Worm (Caenorhabditis elegans): ENCODE results near the gene gem-1.

The gem-1 gene

ce11 chrX:13415722-13416121 lies 38.9 kb upstream of the gem-1 start, which contains the start of gene C29F7.2:
Gene C29F7.2 (plus strand): TSS chrX:13416078.
- TF ChIP-seq nhr-12 (tag; optimal IDR thresholded peaks at IDR 0.05): no peak
- TF ChIP-seq nhr-11 (tag; optimal IDR thresholded peaks at IDR 0.05): no peak
- TF ChIP-seq nhr-237 (tag; optimal IDR thresholded peaks at IDR 0.05): no peak
- no peak for TF ChIP-seq F13H6.1 (tag; optimal IDR thresholded peaks at IDR 0.05)
- no peak for TF ChIP-seq nhr-25 (tag; optimal IDR thresholded peaks at IDR 0.05)
- TF ChIP-seq sma-9 (GFP tag; optimal IDR thresholded peaks at IDR 0.05): peak; percentile 57
- no peak for TF ChIP-seq sma-9 (tag; optimal IDR thresholded peaks at IDR 0.05)
- TF ChIP-seq crh-2 (tag; optimal IDR thresholded peaks at IDR 0.05): peak; percentile 38
- no peak for TF ChIP-seq elt-3 (tag; optimal IDR thresholded peaks at IDR 0.05)
- TF ChIP-seq mdl-1 (tag; optimal IDR thresholded peaks at IDR 0.05): no peak
- peak; percentile 18 for TF ChIP-seq sma-3 (GFP tag; optimal IDR thresholded peaks at IDR 0.05)
- TF ChIP-seq gmeb-1 (tag; optimal IDR thresholded peaks at IDR 0.05): peak; percentile 17
- no peak for TF ChIP-seq R02D3.7 (tag; optimal IDR thresholded peaks at IDR 0.05)
- peak; percentile 32 for TF ChIP-seq fos-1 (tag; optimal IDR thresholded peaks at IDR 0.05)
- TF ChIP-seq lsy-2 (tag; optimal IDR thresholded peaks at IDR 0.05): no peak

ce11 chrX:13414974-13415373 lies 38.2 kb upstream of the gem-1 start:
- TF ChIP-seq skn-1 (tag; optimal IDR thresholded peaks at IDR 0.05) (no peak), C34F6.9 (tag; optimal IDR thresholded peaks at IDR 0.05) (peak; percentile 7), lin-11 (tag; optimal IDR thresholded peaks at IDR 0.05) (peak; percentile 1), lin-13 (GFP tag; optimal IDR thresholded peaks at IDR 0.05) (no peak), peb-1 (tag; optimal IDR thresholded peaks at IDR 0.05) (no peak), mab-5 (tag; optimal IDR thresholded peaks at IDR 0.05) (no peak), Y55F3AM.14 (GFP tag; optimal IDR thresholded peaks at IDR 0.05) (no peak), mbf-1 (tag; optimal IDR thresholded peaks at IDR 0.05) (no peak), sma-3 (GFP tag; optimal IDR thresholded peaks at IDR 0.05) (peak; percentile 30), nhr-23 (tag; optimal IDR thresholded peaks at IDR 0.05) (no peak), F13H6.1 (tag; optimal IDR thresholded peaks at IDR 0.05) (peak; percentile 11), unc-55 (GFP tag; optimal IDR thresholded peaks at IDR 0.05) (no peak), crh-2 (tag; optimal IDR thresholded peaks at IDR 0.05) (peak; percentile 24), blmp-1 (tag; optimal IDR thresholded peaks at IDR 0.05; ENCODE audit: insufficient read depth) (no peak), lsy-2 (tag; optimal IDR thresholded peaks at IDR 0.05) (peak in 1 of 2 experiments; percentile 1), sma-9 (GFP tag; optimal IDR thresholded peaks at IDR 0.05) (peak; percentile 63), sma-9 (tag; optimal IDR thresholded peaks at IDR 0.05) (no peak), ztf-11 (tag; optimal IDR thresholded peaks at IDR 0.05) (no peak), fos-1 (tag; optimal IDR thresholded peaks at IDR 0.05) (peak; percentile 11), aly-2 (tag; optimal IDR thresholded peaks at IDR 0.05) (no peak), ceh-82 (tag; optimal IDR thresholded peaks at IDR 0.05) (no peak), nhr-21 (tag; optimal IDR thresholded peaks at IDR 0.05) (peak; percentile 31), gmeb-1 (tag; optimal IDR thresholded peaks at IDR 0.05) (peak; percentile 9)

ce11 chrX:13412307-13412706 lies 35.5 kb upstream of the gem-1 start:
- no peak for TF ChIP-seq ztf-1 (GFP tag; conservative IDR thresholded peaks at IDR 0.05)
- TF ChIP-seq crh-2 (tag; optimal IDR thresholded peaks at IDR 0.05): peak; percentile 0
- no peak for TF ChIP-seq ztf-4 (tag; optimal IDR thresholded peaks at IDR 0.05)
- TF ChIP-seq nhr-129 (tag; optimal IDR thresholded peaks at IDR 0.05): no peak
- TF ChIP-seq fos-1 (tag; optimal IDR thresholded peaks at IDR 0.05): peak; percentile 55

ce11 chrX:13411306-13411705 lies 34.5 kb upstream of the gem-1 start:
- TF ChIP-seq sma-9 (GFP tag; optimal IDR thresholded peaks at IDR 0.05) (peak; percentile 10), sma-9 (tag; optimal IDR thresholded peaks at IDR 0.05) (no peak), gmeb-1 (tag; optimal IDR thresholded peaks at IDR 0.05) (no peak)

ce11 chrX:13409543-13409942 lies 32.8 kb upstream of the gem-1 start, which contains the start of the genes cyp-13B1 and C29F7.1:
Gene cyp-13B1 (minus strand): TSS chrX:13409643.
Gene C29F7.1 (plus strand): TSS chrX:13409936.
- TF ChIP-seq sma-9 (GFP tag; optimal IDR thresholded peaks at IDR 0.05): peak; percentile 1
- no peak for TF ChIP-seq sma-9 (tag; optimal IDR thresholded peaks at IDR 0.05)
- no peak for TF ChIP-seq egl-27 (tag; optimal IDR thresholded peaks at IDR 0.05)
- peak; percentile 5 for TF ChIP-seq crh-2 (tag; optimal IDR thresholded peaks at IDR 0.05)
- TF ChIP-seq ztf-1 (GFP tag; conservative IDR thresholded peaks at IDR 0.05): no peak
- no peak for TF ChIP-seq C34F6.9 (tag; optimal IDR thresholded peaks at IDR 0.05)

Data from whole organism, L2 larva.